Worm (Caenorhabditis elegans): ENCODE results near the gene srt-30.

DNA sequence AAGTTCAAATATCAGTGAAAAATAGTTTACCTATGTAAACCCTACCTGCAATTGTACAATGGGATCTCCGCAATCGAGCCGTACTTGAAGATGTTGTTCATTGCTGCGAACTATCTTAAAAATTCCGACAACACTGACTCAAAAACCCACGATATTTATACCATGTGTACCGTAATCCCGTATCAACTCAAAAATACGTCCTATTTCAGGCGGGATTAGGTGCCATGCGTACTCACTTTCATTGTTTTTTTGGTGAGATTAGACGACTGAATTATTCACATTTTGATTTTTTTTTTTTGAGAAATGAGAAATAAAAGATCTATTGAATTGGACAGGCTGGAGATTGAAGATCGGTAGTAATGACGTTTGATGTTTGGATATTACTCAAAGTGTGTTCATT lies at the start of gene srt-30:
- TF ChIP-seq ref-1 (GFP tag; conservative IDR thresholded peaks at IDR 0.05) (no peak), cog-1 (tag; optimal IDR thresholded peaks at IDR 0.05) (no peak), flt-1 (GFP tag; IDR thresholded peaks at IDR 0.05) (no peak), tab-1 (GFP tag; IDR thresholded peaks at IDR 0.05) (no peak), ztf-23 (GFP tag; IDR thresholded peaks at IDR 0.05) (no peak), T22C8.4 (GFP tag; IDR thresholded peaks at IDR 0.05) (no peak), ztf-29 (GFP tag; IDR thresholded peaks at IDR 0.05) (no peak), klf-2 (GFP tag; conservative IDR thresholded peaks at IDR 0.05) (no peak)
